Fruit fly (Drosophila melanogaster): ENCODE data around the gene DCAF12.

DNA sequence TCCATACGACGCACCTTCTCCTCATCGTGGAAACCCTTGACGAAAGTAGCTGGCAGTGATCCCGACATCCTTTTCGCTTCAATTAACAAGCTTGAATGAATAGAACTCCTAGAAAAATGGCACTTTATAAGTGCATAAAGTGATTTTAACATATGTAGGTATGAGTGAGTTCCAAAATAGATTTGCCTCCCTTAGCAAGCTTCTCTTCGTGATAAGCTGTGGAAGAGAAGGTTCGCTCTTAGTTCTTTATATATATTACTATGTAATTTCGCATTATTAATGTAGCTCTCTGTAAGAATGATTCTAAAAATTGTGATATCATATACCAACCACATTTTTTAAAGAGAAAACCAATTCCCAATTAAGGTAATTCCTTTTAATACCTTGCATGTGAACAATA is 32.4 kb downstream of the DCAF12 start, which contains the start of gene CG3397:
- TF ChIP-seq CG11617 (GFP tag; optimal IDR thresholded peaks at IDR 0.05) (no peak), CG33017 (tag; optimal IDR thresholded peaks at IDR 0.05) (no peak), CG7101 (tag; optimal IDR thresholded peaks at IDR 0.05) (no peak), pad (GFP tag; optimal IDR thresholded peaks at IDR 0.05) (no peak), CG12768 (GFP tag; optimal IDR thresholded peaks at IDR 0.05) (no peak), CG1620 (GFP tag; optimal IDR thresholded peaks at IDR 0.05) (no peak), Hr96 (GFP tag; optimal IDR thresholded peaks at IDR 0.05) (no peak), kay (GFP tag; ENCODE audit: borderline replicate concordance) (no peak), ovo (GFP tag; optimal IDR thresholded peaks at IDR 0.05) (no peak), Mnt (GFP tag; optimal IDR thresholded peaks at IDR 0.05) (no peak), Crg-1 (GFP tag; optimal IDR thresholded peaks at IDR 0.05) (no peak)

Data from whole organism, adult.